Fruit fly (Drosophila melanogaster): ENCODE measurements around the gene CG4572.

CG4572 gene

DNA sequence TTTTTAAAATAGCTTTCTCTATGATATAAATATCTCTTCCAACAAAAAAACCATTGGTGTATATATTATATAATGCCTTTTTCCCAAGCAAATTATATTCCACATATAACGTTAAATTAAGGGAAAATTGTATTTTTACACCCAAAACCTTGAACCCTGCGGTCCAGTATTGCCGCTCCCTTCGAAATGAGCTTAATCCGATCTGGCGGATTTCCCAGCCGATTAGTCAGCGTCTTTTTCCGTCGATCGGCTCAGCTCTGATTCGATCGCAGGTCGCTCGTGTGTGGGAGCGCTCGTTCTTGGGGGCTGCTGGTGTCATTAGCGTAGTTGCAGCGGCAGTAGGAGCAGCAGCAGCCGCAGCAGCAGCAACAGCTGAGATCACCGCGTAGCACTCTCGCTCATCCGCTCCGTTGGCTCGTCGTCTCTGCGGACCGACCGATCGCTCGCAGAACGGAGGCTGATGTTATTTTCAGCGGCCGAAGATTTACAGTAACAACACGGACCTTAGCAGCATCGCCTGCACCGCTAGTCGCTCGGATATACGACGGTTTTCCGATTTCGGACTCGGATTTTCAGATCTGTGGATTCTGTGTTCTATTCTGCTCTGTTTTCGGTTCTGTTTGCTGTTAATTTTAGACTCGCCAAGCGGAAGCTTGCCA lies 26.3 kb upstream of the CG4572 start, which contains the start of gene CG4733 (continued):
- TF ChIP-seq Scr (GFP tag; IDR thresholded peaks at IDR 0.05; ENCODE audit: partially characterized antibody) (0 out of 2 replicates have a peak, but pooled peaks have one; percentile 10), Spps (tag; optimal IDR thresholded peaks at IDR 0.05) (no peak), twi (tag; optimal IDR thresholded peaks at IDR 0.05) (peak; percentile 2), H15 (GFP tag; IDR thresholded peaks at IDR 0.05) (no peak), dimm (GFP tag; IDR thresholded peaks at IDR 0.05) (no peak), wek (GFP tag; optimal IDR thresholded peaks at IDR 0.05) (no peak), CG3838 (GFP tag; optimal IDR thresholded peaks at IDR 0.05) (no peak), CG13424 (tag; optimal IDR thresholded peaks at IDR 0.05) (peak; percentile 26), Hr51 (GFP tag; optimal IDR thresholded peaks at IDR 0.05) (peak in 1 of 2 experiments; percentile 14), dmrt11E (tag; optimal IDR thresholded peaks at IDR 0.05) (peak; percentile 49), Fer3 (tag; optimal IDR thresholded peaks at IDR 0.05) (no peak), CG1647 (GFP tag; optimal IDR thresholded peaks at IDR 0.05) (no peak), CG14014 (GFP tag; IDR thresholded peaks at IDR 0.05) (no peak), bowl (GFP tag; IDR thresholded peaks at IDR 0.05) (no peak), CG10209 (GFP tag; optimal IDR thresholded peaks at IDR 0.05) (no peak), vvl (GFP tag; IDR thresholded peaks at IDR 0.05) (no peak), zfh2 (GFP tag; optimal IDR thresholded peaks at IDR 0.05) (no peak), Fer2 (tag; optimal IDR thresholded peaks at IDR 0.05) (no peak), sr (GFP tag; IDR thresholded peaks at IDR 0.05) (peak; percentile 66; the same call in 1 of the 3 replicates), BtbVII (GFP tag; optimal IDR thresholded peaks at IDR 0.05) (no peak), Vsx1 (GFP tag; optimal IDR thresholded peaks at IDR 0.05) (no peak), Hr78 (GFP tag; optimal IDR thresholded peaks at IDR 0.05) (peak in 1 of 2 experiments; percentile 14), Dek (tag; optimal IDR thresholded peaks at IDR 0.05) (peak; percentile 19), pros (GFP tag; optimal IDR thresholded peaks at IDR 0.05) (no peak), tll (GFP tag; optimal IDR thresholded peaks at IDR 0.05) (no peak), ind (GFP tag; optimal IDR thresholded peaks at IDR 0.05) (no peak), Max (GFP tag; optimal IDR thresholded peaks at IDR 0.05) (no peak), Hmx (GFP tag; optimal IDR thresholded peaks at IDR 0.05) (no peak), CG7271 (tag; optimal IDR thresholded peaks at IDR 0.05) (no peak), p53 (GFP tag; optimal IDR thresholded peaks at IDR 0.05) (no peak), ase (GFP tag; IDR thresholded peaks at IDR 0.05) (no peak), gt (GFP tag; IDR thresholded peaks at IDR 0.05) (no peak), gem (tag; optimal IDR thresholded peaks at IDR 0.05) (peak; percentile 43), PHDP (tag; optimal IDR thresholded peaks at IDR 0.05) (peak; percentile 10), CoRest (tag; optimal IDR thresholded peaks at IDR 0.05) (peak; percentile 44), CG14441 (GFP tag; IDR thresholded peaks at IDR 0.05) (no peak), cg (GFP tag; optimal IDR thresholded peaks at IDR 0.05) (no peak), az2 (GFP tag; optimal IDR thresholded peaks at IDR 0.05) (peak; percentile 21), Antp (GFP tag; optimal IDR thresholded peaks at IDR 0.05) (no peak), CG15269 (tag; optimal IDR thresholded peaks at IDR 0.05) (peak; percentile 14), CG17186 (GFP tag; optimal IDR thresholded peaks at IDR 0.05) (no peak), dati (GFP tag; IDR thresholded peaks at IDR 0.05) (no peak), Deaf1 (tag; optimal IDR thresholded peaks at IDR 0.05) (peak; percentile 91), CG7839 (tag; optimal IDR thresholded peaks at IDR 0.05) (peak; percentile 10), row (GFP tag; IDR thresholded peaks at IDR 0.05) (peak; percentile 91), Sox100B (GFP tag; optimal IDR thresholded peaks at IDR 0.05) (peak; percentile 38), CG30403 (GFP tag; optimal IDR thresholded peaks at IDR 0.05) (peak; percentile 31), Asciz (GFP tag; optimal IDR thresholded peaks at IDR 0.05) (no peak), Usf (GFP tag; optimal IDR thresholded peaks at IDR 0.05) (no peak)
